Worm (Caenorhabditis elegans): ENCODE data around the gene ncs-4.

The ncs-4 gene

ce11 chrX:10197204-10197756 is 21.0 kb downstream of the ncs-4 start, which contains the start of gene nucb-1 (continued):
- TF ChIP-seq madf-10 (tag; optimal IDR thresholded peaks at IDR 0.05) (no peak), snpc-1.3 (tag; optimal IDR thresholded peaks at IDR 0.05; ENCODE audit: insufficient read depth) (no peak), atf-7 (tag; optimal IDR thresholded peaks at IDR 0.05) (no peak), Y56A3A.18 (GFP tag; IDR thresholded peaks at IDR 0.05) (no peak), xnd-1 (tag; optimal IDR thresholded peaks at IDR 0.05) (no peak), egl-18 (GFP tag; IDR thresholded peaks at IDR 0.05) (no peak), zfh-2 (GFP tag; conservative IDR thresholded peaks at IDR 0.05) (no peak), ztf-28 (GFP tag; IDR thresholded peaks at IDR 0.05) (no peak), pbrm-1 (GFP tag; IDR thresholded peaks at IDR 0.05) (no peak), attf-5 (GFP tag; optimal IDR thresholded peaks at IDR 0.05) (peak; percentile 31), lin-26 (GFP tag; IDR thresholded peaks at IDR 0.05) (no peak), dpl-1 (GFP tag; optimal IDR thresholded peaks at IDR 0.05) (no peak)

ce11 chrX:10199202-10199601 is 22.9 kb downstream of the ncs-4 start:
- no peak for TF ChIP-seq F22D6.2 (tag; optimal IDR thresholded peaks at IDR 0.05)
- TF ChIP-seq cebp-1 (GFP tag; IDR thresholded peaks at IDR 0.05), result no peak
- TF ChIP-seq cebp-1 (tag; optimal IDR thresholded peaks at IDR 0.05), result no peak

DNA sequence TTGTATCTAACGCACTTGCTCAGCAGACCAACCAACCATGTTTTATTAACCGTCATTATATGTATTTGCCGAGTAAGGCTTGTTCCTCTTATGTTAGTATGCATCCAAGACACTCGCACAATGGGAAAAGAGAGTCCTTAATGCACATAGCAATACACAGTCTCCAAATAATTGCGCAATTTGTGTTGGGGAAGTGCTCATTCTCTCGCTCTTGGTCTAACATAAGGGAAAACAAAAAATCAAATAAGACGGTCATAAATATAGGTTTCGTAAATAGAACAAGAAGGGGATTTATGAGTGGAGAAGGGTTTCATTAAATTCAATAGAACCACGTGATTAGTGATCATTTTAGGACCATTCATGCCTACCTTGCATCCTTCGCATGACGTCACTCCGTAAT is 27.2 kb downstream of the ncs-4 start:
- TF ChIP-seq repo-1 (tag; optimal IDR thresholded peaks at IDR 0.05), result no peak
- no peak for TF ChIP-seq ccch-3 (GFP tag; optimal IDR thresholded peaks at IDR 0.05)
- no peak for TF ChIP-seq Y67H2A.10 (GFP tag; conservative IDR thresholded peaks at IDR 0.05)
- no peak for TF ChIP-seq rec-8 (tag; optimal IDR thresholded peaks at IDR 0.05)

DNA sequence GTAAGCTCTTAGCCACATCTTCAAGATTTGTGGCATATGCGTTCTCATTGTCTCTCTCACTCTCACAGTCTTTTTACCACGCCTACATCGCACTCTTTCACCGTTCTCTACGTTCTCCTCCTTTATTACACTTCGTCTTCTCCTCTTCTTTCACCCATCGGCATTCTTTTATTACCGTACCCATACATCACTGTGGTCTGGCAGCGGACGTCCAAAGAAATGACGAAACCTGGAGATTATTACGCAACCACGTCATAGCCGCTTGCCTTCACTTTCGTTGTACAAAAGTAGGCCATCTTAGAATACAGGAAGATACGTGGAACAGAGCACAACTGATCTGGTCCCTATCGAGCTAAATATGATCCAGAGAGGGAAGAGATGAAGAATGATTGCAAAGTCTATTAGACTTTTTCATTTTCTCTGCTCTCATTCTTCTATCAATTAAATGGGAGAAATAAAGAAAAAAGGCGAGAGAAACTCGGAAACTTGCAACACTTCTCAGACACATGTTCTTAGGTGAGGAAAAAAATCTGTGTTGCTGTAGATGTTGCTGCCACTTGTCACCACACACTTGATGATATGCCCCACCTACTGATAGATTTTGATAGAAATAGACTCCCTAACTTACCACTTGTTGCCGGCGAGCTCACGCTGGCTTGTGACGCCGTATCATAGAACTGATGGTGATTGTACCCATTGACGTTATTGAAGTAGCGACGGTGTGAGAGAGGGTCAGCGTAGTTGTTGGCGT is 28.2 kb downstream of the ncs-4 start:
- TF ChIP-seq madf-6 (GFP tag; IDR thresholded peaks at IDR 0.05) (no peak), unc-62 (GFP tag; optimal IDR thresholded peaks at IDR 0.05) (peak; percentile 27)

DNA sequence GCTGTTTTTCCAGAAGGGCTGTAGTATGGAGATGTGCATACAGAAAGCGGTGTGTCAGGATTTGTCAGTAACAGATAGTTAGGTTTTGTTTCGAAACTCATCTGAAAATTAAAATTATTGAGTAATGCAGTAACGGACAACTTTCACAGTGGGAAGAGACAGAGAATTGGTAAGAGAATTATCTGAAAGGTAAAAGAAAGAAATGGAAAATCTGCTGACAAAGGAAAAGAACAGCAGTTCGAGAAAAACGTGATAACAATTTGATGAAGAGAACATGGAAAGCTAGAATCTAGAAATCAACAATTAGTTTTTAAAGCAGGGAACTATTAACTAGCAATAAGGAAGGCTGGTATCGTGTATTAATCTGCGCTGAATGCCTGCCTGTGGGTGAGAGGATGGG is 29.0 kb downstream of the ncs-4 start, which contains the start of gene sex-1:
Gene sex-1, minus strand, starts transcription at position 101 of the 400 bp plus-strand sequence.
- TF ChIP-seq hlh-12 (tag; optimal IDR thresholded peaks at IDR 0.05), result no peak
- no peak for TF ChIP-seq ztf-26 (tag; optimal IDR thresholded peaks at IDR 0.05)
- TF ChIP-seq egl-44 (GFP tag; IDR thresholded peaks at IDR 0.05), result no peak
- TF ChIP-seq ztf-28 (GFP tag; IDR thresholded peaks at IDR 0.05), result no peak
- TF ChIP-seq ceh-27 (GFP tag; optimal IDR thresholded peaks at IDR 0.05), result no peak
- no peak for TF ChIP-seq lag-1 (GFP tag; IDR thresholded peaks at IDR 0.05)
- TF ChIP-seq rec-8 (tag; optimal IDR thresholded peaks at IDR 0.05), result no peak
- TF ChIP-seq F52B5.7 (tag; optimal IDR thresholded peaks at IDR 0.05), result no peak
- TF ChIP-seq snpc-1.3 (tag; optimal IDR thresholded peaks at IDR 0.05; ENCODE audit: insufficient read depth), result no peak
- TF ChIP-seq D2030.7 (GFP tag; IDR thresholded peaks at IDR 0.05), result no peak
- TF ChIP-seq athp-1 (tag; optimal IDR thresholded peaks at IDR 0.05), result no peak
- TF ChIP-seq nhr-80 (tag; optimal IDR thresholded peaks at IDR 0.05), result no peak
- TF ChIP-seq K11D2.4 (GFP tag; IDR thresholded peaks at IDR 0.05), result no peak
- TF ChIP-seq Y67H2A.10 (GFP tag; conservative IDR thresholded peaks at IDR 0.05), result no peak

All from whole organism, young adult.